Worm (Caenorhabditis elegans) whole organism, early embryonic: ENCODE measurements around the gene R08E3.1.

Experiments used
- B0310.2 ChIP-seq: sonication (generic microtip); optimal IDR thresholded peaks from 2 replicates; lab custom pipeline; 2016; ENCODE audit warnings: mild to moderate bottlenecking, missing genetic modification characterization, missing compliant biosample characterization
- aly-1 ChIP-seq: sonication (generic microtip); optimal IDR thresholded peaks from 2 replicates; lab custom pipeline; 2016; ENCODE audit warnings: missing genetic modification characterization, missing compliant biosample characterization
- ama-1 ChIP-seq: fragments of 150-350 bp; optimal IDR thresholded peaks from 2 replicates; lab custom pipeline; 2014
- ceh-36 ChIP-seq: sonication (generic microtip); optimal IDR thresholded peaks from 2 replicates; lab custom pipeline; 2016; ENCODE audit warnings: missing genetic modification characterization, inconsistent platforms, missing compliant biosample characterization
- ets-7 ChIP-seq: sonication (generic microtip); optimal IDR thresholded peaks from 2 replicates; lab custom pipeline; 2016; ENCODE audit warnings: missing genotype, missing genetic modification characterization, missing compliant biosample characterization
- hmbx-1 ChIP-seq: sonication (generic microtip); optimal IDR thresholded peaks from 2 replicates; lab custom pipeline; 2016; ENCODE audit warnings: mild to moderate bottlenecking, missing genetic modification characterization, missing compliant biosample characterization
- hmg-4 ChIP-seq: fragments of 200-800 bp; sonication (Bioruptor generic); optimal IDR thresholded peaks from 2 replicates; lab custom pipeline; 2018; ENCODE audit warnings: mild to moderate bottlenecking, missing genetic modification characterization, missing compliant biosample characterization
- hnd-1 ChIP-seq: sonication (generic microtip); optimal IDR thresholded peaks from 2 replicates; lab custom pipeline; 2016; ENCODE audit warnings: missing genetic modification characterization, missing compliant biosample characterization
- tra-4 ChIP-seq: sonication (generic microtip); optimal IDR thresholded peaks from 2 replicates; lab custom pipeline; 2017; ENCODE audit warnings: missing genetic modification characterization, missing compliant biosample characterization

- no peak for TF ChIP-seq hmg-4 (GFP tag; lab: Kevin White, UChicago)
- TF ChIP-seq hmbx-1 (tag; lab: Kevin White, UChicago), result no peak
- no peak for TF ChIP-seq B0310.2 (tag; lab: Kevin White, UChicago)
- TF ChIP-seq ama-1 (lab: Kevin White, UChicago), result no peak
- no peak for TF ChIP-seq ceh-36
- no peak for TF ChIP-seq tra-4 (tag; lab: Kevin White, UChicago)
- no peak for TF ChIP-seq hnd-1
- no peak for TF ChIP-seq aly-1 (tag; lab: Kevin White, UChicago)
- no peak for TF ChIP-seq ets-7 (tag; lab: Kevin White, UChicago)
Measured at ce11 chrX:4853060-4853459, 30.6 kb downstream of the R08E3.1 start, which contains the start of gene F39C12.1.
